Fruit fly (Drosophila melanogaster) whole organism: ENCODE data around the gene CG10137.

Experiments
- CG8478 ChIP-seq: fragments of >200 bp; optimal IDR thresholded peaks from 2 replicates; lab custom pipeline; 2018; ENCODE audit warnings: inconsistent platforms
- Dll ChIP-seq: fragments of >200 bp; optimal IDR thresholded peaks from 2 replicates; lab custom pipeline; 2017
- EcR ChIP-seq, 2 experiments: fragments of >200 bp; optimal IDR thresholded peaks; 2 replicates each; lab custom pipeline; 2017; ENCODE audit warnings: missing biosample characterization in 2 of 2, missing genetic modification characterization in 2 of 2, missing genetic modification reagents in 2 of 2
- pan ChIP-seq: fragments of >200 bp; optimal IDR thresholded peaks from 2 replicates; lab custom pipeline; 2017
- psq ChIP-seq: fragments of >200 bp; optimal IDR thresholded peaks from 2 replicates; lab custom pipeline; 2017
- usp ChIP-seq: fragments of >200 bp; optimal IDR thresholded peaks from 2 replicates; lab custom pipeline; 2017; ENCODE audit warnings: missing biosample characterization, missing genetic modification characterization, mixed read lengths

CG10137 gene

DNA sequence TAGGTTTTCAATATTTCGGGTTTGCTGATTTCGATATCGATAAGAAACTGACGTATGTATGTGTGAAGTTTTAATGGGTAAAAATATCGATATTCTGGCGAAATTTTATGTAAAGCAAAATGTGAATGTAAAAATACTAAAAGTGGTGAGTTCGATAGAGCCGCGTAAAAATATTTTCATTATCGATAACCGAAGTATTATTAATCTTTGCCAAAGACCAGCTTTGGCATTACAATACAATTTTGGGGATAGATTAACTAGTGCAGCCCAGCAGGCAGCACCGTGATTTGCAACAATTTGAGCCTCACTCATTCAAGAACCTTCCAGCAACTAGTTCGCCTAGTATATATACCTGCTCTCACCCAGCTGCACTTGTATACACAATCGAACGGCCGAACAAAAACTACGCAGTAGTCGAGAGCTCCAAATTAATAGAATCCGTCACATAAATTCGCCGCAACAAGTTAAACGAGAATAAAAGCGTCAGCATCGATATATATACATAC is 15.8 kb downstream of the CG10137 start:
- TF ChIP-seq usp (GFP tag; lab: Kevin White, UChicago) = no peak
- TF ChIP-seq Dll (lab: Kevin White, UChicago) = no peak
- no peak for TF ChIP-seq psq
- TF ChIP-seq EcR (GFP tag; optimal IDR thresholded peaks at IDR 0.05; lab: Kevin White, UChicago) = no peak
- no peak for TF ChIP-seq CG8478 (lab: Kevin White, UChicago)
- no peak for TF ChIP-seq pan (lab: Kevin White, UChicago)

DNA sequence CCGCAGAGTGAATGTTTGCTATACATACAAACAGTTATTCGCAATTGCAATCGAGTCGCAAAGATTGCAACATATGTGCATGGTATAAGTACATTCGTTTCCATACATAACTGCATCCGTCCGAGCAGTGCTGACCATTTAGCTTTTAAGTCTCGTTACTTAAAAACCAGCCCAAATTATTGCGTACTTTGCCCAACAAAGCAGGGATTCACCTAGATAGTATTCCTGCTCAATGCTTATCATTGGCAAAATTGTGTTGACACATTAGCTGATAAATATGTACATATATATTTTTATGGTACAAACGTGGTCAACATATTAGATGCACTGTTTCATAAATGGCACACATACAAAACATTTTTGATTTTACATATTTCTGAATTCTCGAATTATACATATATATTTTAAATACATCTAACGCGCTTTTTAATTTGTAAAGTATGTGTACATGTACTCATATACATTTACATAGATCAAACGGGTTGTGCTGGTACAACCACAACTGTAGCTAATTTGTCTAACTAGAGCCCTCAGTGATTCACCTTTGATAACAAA is 16.6 kb downstream of the CG10137 start:
- no peak for TF ChIP-seq pan (lab: Kevin White, UChicago)
- no peak for TF ChIP-seq usp (GFP tag; lab: Kevin White, UChicago)
- no peak for TF ChIP-seq EcR (GFP tag; optimal IDR thresholded peaks at IDR 0.05; lab: Kevin White, UChicago)
- no peak for TF ChIP-seq psq
- TF ChIP-seq Dll (lab: Kevin White, UChicago) = no peak
- TF ChIP-seq CG8478 (lab: Kevin White, UChicago) = no peak

DNA sequence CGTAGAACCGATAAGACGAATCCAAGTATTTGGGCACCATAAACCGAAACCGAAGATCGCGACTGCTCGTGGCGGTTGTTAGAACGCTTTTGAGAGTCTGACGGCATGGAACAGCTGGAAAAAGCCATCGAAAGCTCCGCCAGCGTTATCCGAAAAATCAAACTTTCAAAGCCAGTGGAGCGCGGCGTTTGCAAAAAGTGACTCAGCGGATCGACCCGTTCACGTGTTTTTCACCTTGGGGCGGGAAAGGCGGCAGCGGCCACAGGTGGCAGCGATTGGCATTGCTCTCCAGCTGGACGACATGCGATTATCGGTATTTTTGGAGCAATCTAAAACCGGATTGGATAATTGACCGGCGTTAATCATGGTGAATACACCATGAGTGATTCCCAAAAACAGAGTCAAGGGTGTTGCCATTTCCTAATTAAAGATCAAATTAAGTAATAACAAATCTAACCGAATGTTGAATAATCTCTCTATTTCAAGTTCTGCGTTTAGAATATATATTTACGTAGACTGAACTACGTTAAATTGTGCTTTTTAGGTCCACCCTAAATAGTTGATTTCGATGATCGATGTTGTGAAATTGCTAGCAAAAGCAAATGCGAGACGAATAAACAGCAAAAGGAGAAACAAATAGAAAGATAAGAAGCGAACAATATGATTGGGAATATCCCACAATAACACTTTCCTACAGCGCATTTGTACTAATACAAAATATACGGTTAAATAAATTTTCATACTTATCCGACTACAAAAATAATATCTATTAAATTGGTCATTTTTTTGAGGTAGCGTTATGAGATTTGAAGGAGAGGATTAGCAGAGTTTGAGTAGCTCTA is 20.6 kb downstream of the CG10137 start, which contains the start of gene CG10337:
Gene CG10337 (minus strand): TSS at position 91 of the 842 bp plus-strand sequence.
- TF ChIP-seq CG8478 (lab: Kevin White, UChicago) (no peak), Dll (lab: Kevin White, UChicago) (no peak), usp (GFP tag; lab: Kevin White, UChicago) (no peak), pan (lab: Kevin White, UChicago) (no peak)

DNA sequence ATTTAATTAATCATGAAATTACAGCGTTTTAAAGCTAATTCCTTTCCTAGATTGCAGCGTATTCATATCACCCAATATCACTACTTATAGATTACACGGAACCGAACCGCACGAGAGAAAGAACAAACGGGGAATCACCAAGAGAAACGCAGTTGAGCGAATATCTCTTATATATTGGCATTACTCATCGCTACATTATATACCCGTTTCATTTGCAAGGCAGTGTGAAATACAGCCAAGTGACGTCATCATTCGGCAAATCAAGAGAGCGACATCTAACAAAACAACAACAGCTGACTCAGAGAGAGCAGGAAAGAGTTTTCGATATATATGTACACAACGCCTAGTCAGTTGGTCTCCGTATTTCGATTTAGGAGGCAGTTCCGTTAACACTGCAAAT is 21.7 kb downstream of the CG10137 start, which contains the start of gene Tep4:
Gene Tep4 (plus strand): TSS at position 350 of the 400 bp plus-strand sequence.
- no peak for TF ChIP-seq pan (lab: Kevin White, UChicago)
- TF ChIP-seq usp (GFP tag; lab: Kevin White, UChicago) = no peak
- TF ChIP-seq psq = no peak
- no peak for TF ChIP-seq Dll (lab: Kevin White, UChicago)
- TF ChIP-seq EcR (GFP tag; optimal IDR thresholded peaks at IDR 0.05; lab: Kevin White, UChicago) = no peak
- no peak for TF ChIP-seq CG8478 (lab: Kevin White, UChicago)

DNA sequence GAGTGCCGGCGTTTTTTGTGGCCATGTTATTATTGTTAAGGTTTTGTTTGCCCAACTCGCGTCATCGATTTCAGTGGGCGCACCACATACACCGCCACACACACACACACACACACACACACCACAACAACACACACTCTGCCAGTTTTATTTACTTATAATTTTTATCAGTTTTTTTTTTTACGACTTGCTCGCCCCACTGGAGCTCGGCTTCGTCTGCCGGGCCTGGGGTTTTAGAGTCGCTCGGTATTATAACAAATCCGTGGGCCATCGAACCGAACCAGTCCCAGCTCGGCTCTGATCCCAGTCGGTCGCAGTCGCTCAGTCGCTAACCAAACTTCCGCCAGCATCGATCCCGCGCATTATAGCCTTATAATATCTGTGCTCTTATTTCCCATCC is 22.9 kb downstream of the CG10137 start:
- TF ChIP-seq psq = no peak
- TF ChIP-seq Dll (lab: Kevin White, UChicago) = no peak
- TF ChIP-seq EcR (GFP tag; optimal IDR thresholded peaks at IDR 0.05; lab: Kevin White, UChicago) = peak in 1 of 2 experiments; percentile 73
- no peak for TF ChIP-seq usp (GFP tag; lab: Kevin White, UChicago)

DNA sequence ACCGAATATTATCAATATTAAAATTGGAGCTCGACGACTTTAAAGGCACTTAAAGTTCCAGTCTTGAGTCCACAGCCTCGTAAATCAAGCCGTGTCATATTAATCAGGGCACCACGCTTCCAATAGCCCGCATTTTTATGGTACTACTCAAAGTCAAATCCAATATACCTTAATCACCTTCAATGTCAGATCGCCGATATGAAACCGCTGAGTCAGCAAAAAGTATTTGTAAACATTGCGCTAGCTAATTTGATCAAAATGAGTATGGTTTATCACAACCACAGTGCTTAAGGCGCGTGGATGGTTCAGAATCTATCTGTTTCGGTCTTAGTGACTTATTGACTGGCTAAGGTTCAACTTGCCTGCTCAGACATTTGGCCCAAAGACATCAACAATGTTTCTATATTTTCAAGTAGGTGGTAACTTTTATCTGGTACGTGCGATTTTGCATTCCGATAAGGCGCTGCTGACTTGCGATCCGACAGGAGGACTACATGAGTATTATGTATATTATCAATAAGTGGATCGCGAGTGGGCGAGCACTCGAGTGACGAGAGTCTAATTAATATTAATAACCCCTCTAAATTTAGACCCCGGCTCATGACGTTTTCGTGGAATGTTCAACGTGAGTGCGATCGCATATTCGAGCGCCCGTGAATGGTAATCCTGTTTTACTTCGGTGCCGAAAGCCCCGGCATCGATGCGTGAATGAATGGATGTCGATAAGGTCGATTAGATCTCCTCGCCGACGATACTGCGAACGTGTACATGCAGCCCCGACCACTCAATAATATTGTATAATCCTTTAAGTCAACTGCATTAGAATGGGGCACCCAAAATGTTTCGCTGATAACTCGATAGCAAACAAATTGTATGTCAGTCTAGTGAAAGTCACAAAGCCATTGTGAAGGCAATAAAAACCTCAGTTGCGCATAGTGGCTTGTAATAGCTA is 36.8 kb downstream of the CG10137 start, which contains the start of gene CG13078:
Gene CG13078 (plus strand): TSS at position 902 of the 952 bp plus-strand sequence.
- TF ChIP-seq Dll (lab: Kevin White, UChicago) = no peak
- TF ChIP-seq CG8478 (lab: Kevin White, UChicago) = no peak
- TF ChIP-seq EcR (GFP tag; optimal IDR thresholded peaks at IDR 0.05; lab: Kevin White, UChicago) = no peak

DNA sequence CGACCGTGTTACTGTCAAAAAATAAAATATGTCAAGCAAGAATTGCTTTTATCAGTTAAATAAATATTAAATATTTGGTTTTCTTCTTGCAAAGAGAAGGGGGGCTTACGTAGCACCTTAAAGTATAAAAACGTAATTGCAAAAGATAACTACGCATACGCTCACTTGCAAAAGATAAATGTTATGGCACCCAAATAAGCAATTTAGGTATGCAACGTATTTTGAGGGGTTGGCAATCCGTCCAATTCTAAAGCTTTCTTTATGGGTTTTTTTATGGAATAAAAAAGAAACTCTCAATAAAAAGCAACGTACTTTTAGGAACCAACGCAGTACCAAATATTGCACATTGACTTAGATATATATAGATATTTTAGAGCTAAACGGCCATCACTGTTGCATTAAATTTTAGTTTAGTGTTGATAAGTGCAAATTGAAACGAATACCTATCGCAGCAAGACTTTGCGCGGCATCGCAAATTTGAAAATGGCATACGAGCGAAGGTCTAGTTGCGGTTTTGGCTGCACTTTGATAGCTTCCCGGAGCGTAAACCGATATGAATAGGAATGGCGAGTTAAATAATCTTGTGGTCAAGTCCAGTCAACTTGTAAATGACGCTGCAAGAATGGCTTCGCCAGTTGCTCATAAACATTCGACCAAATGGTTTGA is 38.9 kb downstream of the CG10137 start, which contains the start of gene CG13077:
Gene CG13077 (plus strand): TSS at position 631 of the 666 bp plus-strand sequence.
- TF ChIP-seq usp (GFP tag; lab: Kevin White, UChicago) (no peak), CG8478 (lab: Kevin White, UChicago) (no peak), pan (lab: Kevin White, UChicago) (no peak), Dll (lab: Kevin White, UChicago) (no peak)

dm6 chr2L:19567305-19567898 is 40.9 kb downstream of the CG10137 start:
- TF ChIP-seq CG8478 (lab: Kevin White, UChicago) (no peak), usp (GFP tag; lab: Kevin White, UChicago) (no peak), Dll (lab: Kevin White, UChicago) (no peak), pan (lab: Kevin White, UChicago) (no peak), psq (no peak), EcR (GFP tag; optimal IDR thresholded peaks at IDR 0.05; lab: Kevin White, UChicago) (no peak)

- TF ChIP-seq CG8478 (lab: Kevin White, UChicago) = no peak
- no peak for TF ChIP-seq EcR (GFP tag; optimal IDR thresholded peaks at IDR 0.05; lab: Kevin White, UChicago)
- no peak for TF ChIP-seq pan (lab: Kevin White, UChicago)
- no peak for TF ChIP-seq Dll (lab: Kevin White, UChicago)
- TF ChIP-seq usp (GFP tag; lab: Kevin White, UChicago) = no peak
These were observed 44.3 kb downstream of the CG10137 start for dm6 chr2L:19570806-19571254.
